Fruit fly (Drosophila melanogaster) whole organism: ENCODE measurements around the gene CG13949.

Experiments used
- CG8478 ChIP-seq: fragments of >200 bp; optimal IDR thresholded peaks from 2 replicates; lab custom pipeline; 2018; ENCODE audit warnings: inconsistent platforms
- usp ChIP-seq: fragments of >200 bp; optimal IDR thresholded peaks from 2 replicates; lab custom pipeline; 2017; ENCODE audit warnings: missing biosample characterization, missing genetic modification characterization, mixed read lengths

- TF ChIP-seq CG8478 (lab: Kevin White, UChicago): no peak
- no peak for TF ChIP-seq usp (GFP tag; lab: Kevin White, UChicago)
Observed at dm6 chr2L:877002-877401, 21.9 kb downstream of the CG13949 start, which contains the start of gene ninaA.
